Fruit fly (Drosophila melanogaster): ENCODE results near the gene pho.

Gene pho

DNA sequence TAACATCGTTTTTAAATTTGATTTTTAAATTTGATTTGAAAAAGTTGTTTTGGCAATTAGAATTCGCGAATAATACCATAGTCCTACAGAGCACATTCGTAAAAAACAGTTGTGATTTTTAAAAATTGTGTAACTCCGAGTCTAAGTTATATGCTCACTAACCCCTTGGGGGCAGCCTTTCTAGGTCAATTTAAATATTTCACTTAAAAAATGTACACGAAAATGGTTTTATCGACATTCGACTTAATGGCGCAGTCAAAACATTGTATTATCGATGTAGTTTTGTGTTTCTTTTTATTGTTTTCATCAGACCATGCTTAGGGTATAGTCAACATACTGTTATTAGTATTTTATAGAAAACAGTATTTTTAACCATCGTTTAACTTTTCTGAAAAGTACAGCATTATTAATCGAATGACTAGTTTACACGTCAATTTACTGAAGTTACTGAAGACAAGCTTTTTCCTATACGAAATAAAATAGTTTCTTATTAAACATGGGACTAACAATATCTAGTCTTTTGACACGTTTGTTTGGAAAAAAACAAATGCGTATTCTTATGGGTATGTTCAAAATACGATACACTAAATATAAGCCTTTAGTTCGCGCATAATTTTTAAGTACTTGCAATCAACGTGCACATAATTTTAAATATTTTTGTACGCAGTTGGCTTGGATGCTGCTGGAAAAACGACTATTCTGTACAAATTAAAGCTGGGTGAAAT, 57.5 kb downstream of the pho start, which contains the start of gene Arf4:
Arf4 (plus strand) TSS at position 399 of the 725 bp plus-strand sequence.
- TF ChIP-seq CG3407 (GFP tag; optimal IDR thresholded peaks at IDR 0.05) (no peak), lola (GFP tag; optimal IDR thresholded peaks at IDR 0.05) (peak in 1 of 3 experiments; percentile 80), Sry-δ (GFP tag; optimal IDR thresholded peaks at IDR 0.05) (peak; percentile 31), Chrac-16 (GFP tag; optimal IDR thresholded peaks at IDR 0.05) (no peak), eve (GFP tag; optimal IDR thresholded peaks at IDR 0.05) (peak in 1 of 2 experiments; percentile 34), CG12659 (GFP tag; optimal IDR thresholded peaks at IDR 0.05) (peak; percentile 44), CG7357 (GFP tag; IDR thresholded peaks at IDR 0.05) (peak; percentile 91), CG4617 (GFP tag; optimal IDR thresholded peaks at IDR 0.05; ENCODE audit: borderline replicate concordance) (peak; percentile 56), gfzf (GFP tag; optimal IDR thresholded peaks at IDR 0.05) (peak; percentile 71), row (GFP tag; IDR thresholded peaks at IDR 0.05) (peak; percentile 71), Ravus (GFP tag; IDR thresholded peaks at IDR 0.05) (no peak), CG17361 (GFP tag; IDR thresholded peaks at IDR 0.05) (0 out of 3 replicates have a peak, but pooled peaks have one; percentile 21), cwo (GFP tag; optimal IDR thresholded peaks at IDR 0.05) (no peak), Gug (GFP tag; IDR thresholded peaks at IDR 0.05) (no peak), pfk (GFP tag; optimal IDR thresholded peaks at IDR 0.05) (peak; percentile 71), Eip74EF (GFP tag; optimal IDR thresholded peaks at IDR 0.05) (peak in 1 of 2 experiments; percentile 64), toy (GFP tag; IDR thresholded peaks at IDR 0.05) (no peak), CG4282 (GFP tag; optimal IDR thresholded peaks at IDR 0.05) (no peak), croc (GFP tag; conservative IDR thresholded peaks at IDR 0.05) (no peak), CG8388 (GFP tag; optimal IDR thresholded peaks at IDR 0.05) (no peak), sens (GFP tag) (peak; percentile 73), phol (tag; optimal IDR thresholded peaks at IDR 0.05) (peak; percentile 18), MESR4 (GFP tag; optimal IDR thresholded peaks at IDR 0.05) (peak; percentile 86), ssp (GFP tag; IDR thresholded peaks at IDR 0.05) (peak; percentile 96), CG17829 (tag; optimal IDR thresholded peaks at IDR 0.05) (peak; percentile 2), Bteb2 (GFP tag; optimal IDR thresholded peaks at IDR 0.05) (no peak), CG14710 (tag; optimal IDR thresholded peaks at IDR 0.05) (peak; percentile 11), CG13424 (tag; optimal IDR thresholded peaks at IDR 0.05) (peak; percentile 1), Med (GFP tag) (peak; percentile 63), CG11723 (GFP tag; optimal IDR thresholded peaks at IDR 0.05) (peak; percentile 71), Hr78 (GFP tag; optimal IDR thresholded peaks at IDR 0.05) (no peak), CG1603 (tag; optimal IDR thresholded peaks at IDR 0.05) (peak; percentile 82), YL-1 (GFP tag; optimal IDR thresholded peaks at IDR 0.05) (peak; percentile 45), Fer1 (GFP tag; optimal IDR thresholded peaks at IDR 0.05) (peak; percentile 10), D (optimal IDR thresholded peaks at IDR 0.05) (no peak), D (GFP tag; optimal IDR thresholded peaks at IDR 0.05) (no peak), Lhr (GFP tag; optimal IDR thresholded peaks at IDR 0.05) (peak; percentile 47), CG30020 (tag; optimal IDR thresholded peaks at IDR 0.05) (peak; percentile 98), C15 (GFP tag; IDR thresholded peaks at IDR 0.05) (no peak), CG4730 (GFP tag; IDR thresholded peaks at IDR 0.05) (no peak), pzg (GFP tag; optimal IDR thresholded peaks at IDR 0.05) (peak; percentile 44), CG1024 (GFP tag; IDR thresholded peaks at IDR 0.05) (peak; percentile 94), CG7372 (GFP tag; IDR thresholded peaks at IDR 0.05) (no peak), CG17802 (tag; optimal IDR thresholded peaks at IDR 0.05) (peak; percentile 97), CG7987 (GFP tag; optimal IDR thresholded peaks at IDR 0.05) (no peak), BEAF-32 (GFP tag; optimal IDR thresholded peaks at IDR 0.05) (peak; percentile 37), gem (tag; optimal IDR thresholded peaks at IDR 0.05) (peak; percentile 6), Ets97D (GFP tag; optimal IDR thresholded peaks at IDR 0.05) (peak; percentile 18)

All from whole organism, embryonic.